Fruit fly (Drosophila melanogaster) whole organism, prepupa: ENCODE measurements around the gene CG10700.

ENCODE experiments used
- Blimp-1 ChIP-seq: fragments of 200-800 bp; sonication (Bioruptor generic); optimal IDR thresholded peaks from 3 replicates; lab custom pipeline; 2017; ENCODE audit warnings: missing biosample characterization, missing genetic modification characterization, mild to moderate bottlenecking, moderate library complexity, missing genetic modification reagents
- CG11762 ChIP-seq: fragments of 200-800 bp; sonication (Bioruptor generic); optimal IDR thresholded peaks from 3 replicates; lab custom pipeline; 2016; ENCODE audit warnings: missing biosample characterization, missing genetic modification characterization; ENCODE audit not compliant: insufficient read depth
- CG15336 ChIP-seq: fragments of 200-800 bp; sonication (Bioruptor generic); IDR thresholded peaks from 2 replicates; pipeline ENCODE4 v1.3.6; 2022; ENCODE audit warnings: missing biosample characterization, missing genetic modification characterization
- CG1621 ChIP-seq: fragments of 200-800 bp; sonication (Bioruptor generic); optimal IDR thresholded peaks from 3 replicates; lab custom pipeline; 2018; ENCODE audit warnings: missing biosample characterization, mild to moderate bottlenecking, missing genetic modification characterization
- CG32006 ChIP-seq: fragments of 200-800 bp; sonication (Bioruptor generic); optimal IDR thresholded peaks from 3 replicates; lab custom pipeline; 2017; ENCODE audit warnings: missing biosample characterization, mild to moderate bottlenecking, missing genetic modification characterization
- Ets96B ChIP-seq: fragments of 200-800 bp; optimal IDR thresholded peaks from 2 replicates; lab custom pipeline; 2019; ENCODE audit warnings: missing biosample characterization, mild to moderate bottlenecking, missing genetic modification characterization, moderate library complexity
- Gug ChIP-seq: fragments of 200-800 bp; sonication (Bioruptor generic); IDR thresholded peaks from 2 replicates; pipeline ENCODE4 v1.3.6; 2022; ENCODE audit warnings: missing biosample characterization, missing genetic modification characterization
- Met ChIP-seq: fragments of 200-800 bp; sonication (Bioruptor generic); optimal IDR thresholded peaks from 3 replicates; lab custom pipeline; 2016; ENCODE audit warnings: missing biosample characterization, missing genetic modification characterization
- OdsH ChIP-seq: fragments of 200-800 bp; sonication (Bioruptor generic); optimal IDR thresholded peaks from 3 replicates; lab custom pipeline; 2016; ENCODE audit warnings: missing biosample characterization, missing genetic modification characterization
- cyc ChIP-seq: fragments of 200-800 bp; sonication (Bioruptor generic); optimal IDR thresholded peaks from 3 replicates; lab custom pipeline; 2016; ENCODE audit warnings: missing biosample characterization, missing genetic modification characterization
- dac ChIP-seq: fragments of 200-800 bp; sonication (Bioruptor generic); optimal IDR thresholded peaks from 2 replicates; lab custom pipeline; 2017; ENCODE audit warnings: missing biosample characterization, mild to moderate bottlenecking, missing genetic modification characterization
- net ChIP-seq: fragments of 200-800 bp; sonication (Bioruptor generic); optimal IDR thresholded peaks from 3 replicates; lab custom pipeline; 2016; ENCODE audit warnings: missing biosample characterization, missing genetic modification characterization

dm6 chr2L:19037011-19037410 lies 41.8 kb downstream of the CG10700 start:
- TF ChIP-seq cyc (GFP tag; lab: Kevin White, UChicago) = no peak
- TF ChIP-seq net (GFP tag; lab: Kevin White, UChicago) = no peak
- no peak for TF ChIP-seq OdsH
- TF ChIP-seq Gug (GFP tag; lab: Robert Waterston, UW) = no peak
- TF ChIP-seq Met (GFP tag; lab: Kevin White, UChicago) = no peak
- TF ChIP-seq Blimp-1 (GFP tag; lab: Kevin White, UChicago) = no peak
- no peak for TF ChIP-seq CG15336
- TF ChIP-seq dac (GFP tag; lab: Kevin White, UChicago) = no peak
- TF ChIP-seq CG1621 (tag; lab: Kevin White, UChicago) = no peak
- TF ChIP-seq CG11762 (GFP tag; lab: Kevin White, UChicago) = no peak
- no peak for TF ChIP-seq Ets96B
- TF ChIP-seq CG32006 (GFP tag; lab: Kevin White, UChicago) = no peak
